Worm (Caenorhabditis elegans): ENCODE measurements around the gene cdc-48.2.

DNA sequence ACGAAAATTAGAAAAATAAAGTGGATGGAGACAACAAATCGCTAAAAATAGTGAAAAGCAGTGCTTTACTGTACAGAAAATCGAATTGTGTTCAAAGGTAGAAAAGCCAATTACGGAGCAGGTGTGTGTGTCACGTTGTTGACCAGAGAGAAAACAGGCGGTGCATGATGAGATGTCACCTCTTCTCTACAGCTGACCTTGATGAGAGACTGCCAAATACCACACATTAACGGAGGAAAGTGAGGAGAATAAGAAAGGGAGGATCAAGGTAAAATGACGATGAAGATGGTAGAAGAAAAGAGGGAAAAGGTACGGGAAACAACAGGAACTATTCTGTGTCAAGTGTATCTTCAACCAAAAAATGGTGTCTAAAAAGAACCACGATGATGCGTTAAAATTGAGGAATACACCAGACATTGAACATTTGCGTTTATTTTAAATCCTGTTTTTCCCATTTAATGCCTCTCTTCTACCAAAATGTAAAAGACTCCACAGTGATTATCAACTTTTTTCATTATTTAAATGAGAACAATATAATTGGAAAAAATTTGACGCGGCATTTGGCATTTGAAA lies 39.0 kb upstream of the cdc-48.2 start:
- TF ChIP-seq snpc-4 (tag; optimal IDR thresholded peaks at IDR 0.05) (no peak), tbx-8 (GFP tag; optimal IDR thresholded peaks at IDR 0.05) (no peak), nhr-28 (tag; optimal IDR thresholded peaks at IDR 0.05) (no peak), ztf-11 (tag; optimal IDR thresholded peaks at IDR 0.05) (no peak)
